Worm (Caenorhabditis elegans) whole organism, L3 larva: ENCODE measurements around the gene Y22D7AL.4.

Experiments used
- ama-1 ChIP-seq: fragments of 150-350 bp; optimal IDR thresholded peaks from 2 replicates; lab custom pipeline; 2018
- ceh-82 ChIP-seq: fragments of 150-350 bp; optimal IDR thresholded peaks from 2 replicates; lab custom pipeline; 2014; ENCODE audit warnings: missing biosample characterization, missing genetic modification characterization
- fkh-10 ChIP-seq: sonication (generic microtip); optimal IDR thresholded peaks from 2 replicates; lab custom pipeline; 2017; ENCODE audit warnings: missing biosample characterization, missing genetic modification reagents, missing genetic modification characterization
- hmg-11 ChIP-seq: sonication (generic microtip); optimal IDR thresholded peaks from 2 replicates; lab custom pipeline; 2016; ENCODE audit warnings: missing genetic modification characterization, missing compliant biosample characterization
- lin-15B ChIP-seq: fragments of 150-350 bp; optimal IDR thresholded peaks from 2 replicates; lab custom pipeline; 2014; ENCODE audit warnings: missing biosample characterization, missing genetic modification characterization
- nhr-12 ChIP-seq: fragments of 150-350 bp; optimal IDR thresholded peaks from 2 replicates; lab custom pipeline; 2014; ENCODE audit warnings: missing biosample characterization, missing genetic modification characterization
- nhr-237 ChIP-seq: fragments of 150-350 bp; optimal IDR thresholded peaks from 2 replicates; lab custom pipeline; 2014; ENCODE audit warnings: missing biosample characterization, missing genetic modification characterization
- pqm-1 ChIP-seq: fragments of 150-350 bp; optimal IDR thresholded peaks from 2 replicates; lab custom pipeline; 2017; ENCODE audit warnings: missing biosample characterization, missing genetic modification characterization, inconsistent platforms
- tbx-2 ChIP-seq: sonication (generic microtip); optimal IDR thresholded peaks from 2 replicates; lab custom pipeline; 2016; ENCODE audit warnings: mild to moderate bottlenecking, missing genetic modification characterization, missing compliant biosample characterization
- zag-1 ChIP-seq: fragments of 150-350 bp; optimal IDR thresholded peaks from 2 replicates; lab custom pipeline; 2014; ENCODE audit warnings: missing biosample characterization, missing genetic modification characterization
- ztf-4 ChIP-seq: fragments of 150-350 bp; optimal IDR thresholded peaks from 2 replicates; lab custom pipeline; 2014; ENCODE audit warnings: missing biosample characterization, missing genetic modification characterization

- TF ChIP-seq hmg-11 (tag; lab: Kevin White, UChicago) (no peak), zag-1 (no peak), pqm-1 (tag; lab: Kevin White, UChicago) (no peak), lin-15B (tag; lab: Kevin White, UChicago) (no peak), tbx-2 (no peak), fkh-10 (no peak), nhr-237 (tag; lab: Kevin White, UChicago) (no peak), ama-1 (lab: Kevin White, UChicago) (no peak), ztf-4 (no peak), nhr-12 (no peak), ceh-82 (no peak)
Observed at ce11 chrIII:1678671-1679070, 52.2 kb downstream of the Y22D7AL.4 start.
